Worm (Caenorhabditis elegans): Measurements from ENCODE around the gene sre-35.

Gene sre-35

DNA sequence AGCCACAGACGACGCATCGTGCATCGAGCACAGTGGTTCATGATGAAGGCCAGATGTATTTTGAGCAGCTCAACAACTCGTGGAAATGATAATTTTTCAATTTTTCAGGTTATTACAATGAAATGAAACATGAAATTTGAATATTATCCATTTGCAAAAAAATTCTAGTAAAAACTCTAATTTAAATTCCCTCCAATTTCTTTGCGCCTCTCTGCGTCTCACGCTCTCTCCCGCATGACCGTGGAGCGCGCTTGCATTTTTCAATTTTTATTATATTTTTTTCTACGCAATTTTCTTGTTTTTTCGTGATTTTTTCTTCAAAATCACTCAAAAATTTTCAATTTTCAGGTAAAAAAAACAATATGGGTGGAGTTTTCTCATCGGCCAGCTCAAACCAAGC is 6.8 kb upstream of the sre-35 start, which contains the start of gene tag-281 (continued):
- no peak for TF ChIP-seq hlh-4 (tag; optimal IDR thresholded peaks at IDR 0.05)
- no peak for TF ChIP-seq mef-2 (tag; optimal IDR thresholded peaks at IDR 0.05)
- no peak for TF ChIP-seq fkh-4 (tag; optimal IDR thresholded peaks at IDR 0.05; ENCODE audit: borderline replicate concordance)
- peak; percentile 20 for TF ChIP-seq ceh-90 (tag; optimal IDR thresholded peaks at IDR 0.05)

DNA sequence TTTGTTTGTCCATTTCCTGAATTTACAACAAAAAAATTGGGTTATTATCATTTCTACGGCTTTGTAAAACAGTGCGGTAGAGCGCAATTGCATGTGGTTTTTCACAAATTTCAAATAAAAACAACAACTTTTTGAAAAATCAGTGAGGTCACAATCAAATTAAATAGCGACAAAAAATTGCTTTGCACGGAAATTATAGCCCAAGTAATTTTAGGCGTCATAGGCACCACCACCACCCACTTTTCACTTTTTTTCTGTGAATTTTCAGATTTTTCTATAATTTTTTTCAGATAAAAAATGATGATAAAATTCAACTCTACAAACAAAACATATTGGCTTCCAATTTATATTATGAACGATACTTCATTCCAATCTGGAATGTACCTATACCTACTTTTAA is 4.6 kb upstream of the sre-35 start, which contains the start of gene sre-38:
sre-38 (plus strand) TSS at position 301 of the 400 bp plus-strand sequence.
- TF ChIP-seq irx-1 (tag; optimal IDR thresholded peaks at IDR 0.05) = no peak
- no peak for TF ChIP-seq ceh-8 (GFP tag; optimal IDR thresholded peaks at IDR 0.05)
- no peak for TF ChIP-seq nhr-71 (tag; optimal IDR thresholded peaks at IDR 0.05)
- no peak for TF ChIP-seq nhr-19 (GFP tag; conservative IDR thresholded peaks at IDR 0.05)

DNA sequence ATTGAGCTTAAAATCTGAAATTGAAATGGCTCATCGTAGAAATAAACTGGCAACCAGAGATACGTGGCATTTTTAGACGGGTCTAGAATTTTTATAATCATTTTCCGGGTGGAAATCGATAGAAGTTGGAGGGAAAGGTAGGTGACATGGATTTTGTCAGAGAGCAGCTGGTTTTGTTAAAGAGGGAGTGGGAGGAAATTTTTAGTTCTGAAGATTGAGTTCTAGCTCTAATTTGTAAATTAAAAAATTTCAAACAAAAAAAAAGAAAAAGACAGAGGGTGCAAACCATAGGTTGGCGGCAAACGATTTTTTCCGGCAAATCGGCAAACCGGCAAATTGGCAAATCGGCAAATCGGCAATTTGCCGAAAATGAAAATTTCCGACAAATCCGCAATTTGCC is 4.0 kb upstream of the sre-35 start, which contains the start of gene sre-32:
sre-32 (minus strand) TSS at position 101 of the 400 bp plus-strand sequence.
- TF ChIP-seq lin-35 (GFP tag; optimal IDR thresholded peaks at IDR 0.05) (no peak), efl-1 (optimal IDR thresholded peaks at IDR 0.05) (no peak), efl-1 (GFP tag; optimal IDR thresholded peaks at IDR 0.05 in 1 of 2) (no peak), skn-1 (tag; optimal IDR thresholded peaks at IDR 0.05) (no peak), elt-3 (tag; optimal IDR thresholded peaks at IDR 0.05) (no peak), ceh-88 (GFP tag; IDR thresholded peaks at IDR 0.05) (no peak), lin-13 (GFP tag; optimal IDR thresholded peaks at IDR 0.05) (no peak), dpl-1 (GFP tag; optimal IDR thresholded peaks at IDR 0.05) (no peak), lin-39 (tag; optimal IDR thresholded peaks at IDR 0.05) (no peak), rnt-1 (tag; optimal IDR thresholded peaks at IDR 0.05) (no peak), blmp-1 (tag; optimal IDR thresholded peaks at IDR 0.05) (no peak), ceh-8 (GFP tag; optimal IDR thresholded peaks at IDR 0.05) (no peak), lin-14 (GFP tag; optimal IDR thresholded peaks at IDR 0.05) (no peak), egl-13 (tag; optimal IDR thresholded peaks at IDR 0.05) (no peak), tbx-2 (tag; optimal IDR thresholded peaks at IDR 0.05) (no peak), ets-5 (GFP tag; IDR thresholded peaks at IDR 0.05) (no peak), vab-15 (tag; optimal IDR thresholded peaks at IDR 0.05) (no peak), lin-15B (tag; optimal IDR thresholded peaks at IDR 0.05) (no peak), aly-2 (tag; optimal IDR thresholded peaks at IDR 0.05) (no peak), nhr-84 (tag; optimal IDR thresholded peaks at IDR 0.05) (no peak)

DNA sequence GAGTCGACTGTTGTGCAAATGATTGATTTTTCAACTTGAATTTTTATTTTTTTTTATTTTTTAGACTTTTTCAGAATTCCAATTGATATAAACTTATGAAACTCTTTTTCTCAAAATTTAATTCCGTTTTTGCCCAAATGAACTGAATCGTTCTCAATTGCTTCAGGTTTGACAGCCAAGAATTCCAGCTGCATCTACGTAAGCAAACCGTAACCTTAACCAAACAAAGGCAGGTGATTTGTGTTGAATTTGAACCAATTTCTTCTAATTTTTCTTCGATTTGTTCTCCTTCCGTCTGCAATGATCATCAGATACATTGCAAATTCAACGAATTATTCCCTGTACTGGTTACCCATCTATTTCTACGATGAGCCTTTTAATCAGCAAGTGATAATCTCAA is 2.8 kb downstream of the sre-35 start, which contains the start of gene sre-34:
sre-34 (plus strand) TSS at position 301 of the 400 bp plus-strand sequence.
- TF ChIP-seq pag-3 (tag; optimal IDR thresholded peaks at IDR 0.05; ENCODE audit: borderline replicate concordance, insufficient read depth) (no peak), aha-1 (tag; optimal IDR thresholded peaks at IDR 0.05) (no peak), nhr-11 (tag; optimal IDR thresholded peaks at IDR 0.05) (no peak), jun-1 (tag; optimal IDR thresholded peaks at IDR 0.05) (no peak), nhr-20 (tag; optimal IDR thresholded peaks at IDR 0.05) (no peak), mab-9 (GFP tag; IDR thresholded peaks at IDR 0.05) (no peak), dpl-1 (GFP tag; optimal IDR thresholded peaks at IDR 0.05) (no peak), sptf-1 (tag; optimal IDR thresholded peaks at IDR 0.05) (no peak), nhr-19 (GFP tag; conservative IDR thresholded peaks at IDR 0.05) (no peak), snu-23 (GFP tag; optimal IDR thresholded peaks at IDR 0.05) (no peak), nhr-76 (tag; optimal IDR thresholded peaks at IDR 0.05) (no peak), nhr-77 (tag; optimal IDR thresholded peaks at IDR 0.05) (no peak), zag-1 (tag; optimal IDR thresholded peaks at IDR 0.05) (no peak), blmp-1 (tag; optimal IDR thresholded peaks at IDR 0.05) (no peak)

Measured in whole organism, L1 larva.